Fruit fly (Drosophila melanogaster) whole organism, embryonic: ENCODE data around the gene mRpL4.

Experiments
- Ada2b ChIP-seq: fragments of 200-800 bp; sonication (Bioruptor generic); IDR thresholded peaks from 2 replicates; pipeline ENCODE4 v1.3.6; 2022; ENCODE audit warnings: missing biosample characterization, missing genetic modification characterization
- Adf1 ChIP-seq: fragments of 200-800 bp; sonication (Bioruptor generic); IDR thresholded peaks from 2 replicates; pipeline ENCODE4 v1.3.6; 2022; ENCODE audit warnings: missing biosample characterization, missing genetic modification characterization
- Awh ChIP-seq: fragments of 200-800 bp; sonication (Bioruptor generic); IDR thresholded peaks from 2 replicates; pipeline ENCODE4, ENCODE4 v1.3.6; 2022; ENCODE audit warnings: missing biosample characterization, missing genetic modification characterization
- CG1024 ChIP-seq: fragments of 200-800 bp; sonication (Bioruptor generic); IDR thresholded peaks from 2 replicates; pipeline ENCODE4 v1.3.6; 2022; ENCODE audit warnings: missing biosample characterization, missing genetic modification characterization
- CG10565 ChIP-seq: fragments of 200-800 bp; sonication (Bioruptor generic); optimal IDR thresholded peaks from 3 replicates; lab custom pipeline; 2016; ENCODE audit warnings: missing biosample characterization, mild to moderate bottlenecking, missing genetic modification characterization
- CG11695 ChIP-seq: fragments of 200-800 bp; sonication (Bioruptor generic); IDR thresholded peaks from 3 replicates; pipeline ENCODE4 v1.3.6; 2022; ENCODE audit warnings: missing biosample characterization, missing genetic modification characterization
- CG1233 ChIP-seq: fragments of 200-800 bp; sonication (Bioruptor generic); optimal IDR thresholded peaks from 4 replicates; lab custom pipeline; 2018; ENCODE audit warnings: missing biosample characterization, mild to moderate bottlenecking, missing genetic modification characterization
- CG12391 ChIP-seq: fragments of 200-800 bp; sonication (Bioruptor generic); optimal IDR thresholded peaks from 3 replicates; lab custom pipeline; 2018; ENCODE audit warnings: missing biosample characterization, mild to moderate bottlenecking, missing genetic modification characterization, moderate library complexity
- CG13894 ChIP-seq: fragments of 200-800 bp; sonication (Bioruptor generic); optimal IDR thresholded peaks from 3 replicates; lab custom pipeline; 2018; ENCODE audit warnings: missing biosample characterization, mild to moderate bottlenecking, missing genetic modification characterization, moderate library complexity
- CG14667 ChIP-seq: fragments of 200-800 bp; sonication (Bioruptor generic); IDR thresholded peaks from 2 replicates; pipeline ENCODE4 v1.3.6; 2022; ENCODE audit warnings: missing biosample characterization, missing genetic modification characterization
- CG1603 ChIP-seq: fragments of 200-800 bp; sonication (Bioruptor generic); optimal IDR thresholded peaks from 2 replicates; lab custom pipeline; 2019; ENCODE audit warnings: missing biosample characterization, mild to moderate bottlenecking, missing genetic modification characterization, moderate library complexity
- CG16813 ChIP-seq: fragments of 200-800 bp; sonication (Bioruptor generic); IDR thresholded peaks from 3 replicates; pipeline ENCODE4 v1.3.6; 2022; ENCODE audit warnings: missing biosample characterization, missing genetic modification characterization; ENCODE audit not compliant: partially characterized antibody
- CG16815 ChIP-seq: fragments of 200-800 bp; sonication (Bioruptor generic); optimal IDR thresholded peaks from 3 replicates; lab custom pipeline; 2017; ENCODE audit warnings: missing biosample characterization, mild to moderate bottlenecking, missing genetic modification characterization
- CG17359 ChIP-seq: fragments of 200-800 bp; sonication (Bioruptor generic); optimal IDR thresholded peaks from 3 replicates; lab custom pipeline; 2018; ENCODE audit warnings: missing biosample characterization, mild to moderate bottlenecking, missing genetic modification characterization, moderate library complexity
- CG1832 ChIP-seq: fragments of 200-800 bp; sonication (Bioruptor generic); optimal IDR thresholded peaks from 2 replicates; lab custom pipeline; 2017; ENCODE audit warnings: missing biosample characterization, mild to moderate bottlenecking, missing genetic modification characterization, inconsistent platforms
- CG18476 ChIP-seq: fragments of 200-800 bp; sonication (Bioruptor generic); optimal IDR thresholded peaks from 2 replicates; lab custom pipeline; 2016; ENCODE audit warnings: missing biosample characterization, mild to moderate bottlenecking, missing genetic modification characterization
- CG32767 ChIP-seq: fragments of 200-800 bp; sonication (Bioruptor generic); IDR thresholded peaks from 2 replicates; pipeline ENCODE4 v1.3.6; 2022; ENCODE audit warnings: missing biosample characterization, missing genetic modification characterization
- CG32772 ChIP-seq: fragments of 200-800 bp; sonication (Bioruptor generic); IDR thresholded peaks from 2 replicates; pipeline ENCODE4 v1.3.6; 2022; ENCODE audit warnings: missing biosample characterization, missing genetic modification characterization
- CG3407 ChIP-seq: fragments of 200-800 bp; sonication (Bioruptor generic); optimal IDR thresholded peaks from 2 replicates; lab custom pipeline; 2018; ENCODE audit warnings: missing biosample characterization, mild to moderate bottlenecking, missing genetic modification characterization
- CG4424 ChIP-seq: fragments of 200-800 bp; sonication (Bioruptor generic); optimal IDR thresholded peaks from 3 replicates; lab custom pipeline; 2016; ENCODE audit warnings: missing biosample characterization, missing genetic modification characterization
- CrebB ChIP-seq: fragments of 200-800 bp; sonication (Bioruptor generic); optimal IDR thresholded peaks from 3 replicates; lab custom pipeline; 2018; ENCODE audit warnings: missing biosample characterization, mild to moderate bottlenecking, missing genetic modification characterization
- Deaf1 ChIP-seq: fragments of 200-800 bp; optimal IDR thresholded peaks from 3 replicates; lab custom pipeline; 2019; ENCODE audit warnings: missing biosample characterization, mild to moderate bottlenecking, missing genetic modification characterization, moderate library complexity
- Dll ChIP-seq: fragments of 200-800 bp; sonication (Bioruptor generic); IDR thresholded peaks from 4 replicates; pipeline ENCODE4 v1.3.6; 2022; ENCODE audit warnings: missing biosample characterization, missing genetic modification characterization; ENCODE audit not compliant: partially characterized antibody
- Dref ChIP-seq: fragments of 200-800 bp; sonication (Bioruptor generic); IDR thresholded peaks from 2 replicates; pipeline ENCODE4 v1.3.6; 2022; ENCODE audit warnings: missing biosample characterization, missing genetic modification characterization
- Hmx ChIP-seq: fragments of 200-800 bp; sonication (Bioruptor generic); optimal IDR thresholded peaks from 2 replicates; lab custom pipeline; 2016; ENCODE audit warnings: missing biosample characterization, missing genetic modification characterization
- Hr51 ChIP-seq, 2 experiments: fragments of 200-800 bp; sonication (Bioruptor generic); optimal IDR thresholded peaks; 2 replicates in 1 of 2; 3 replicates in 1 of 2; lab custom pipeline; 2016 to 2018; ENCODE audit warnings: missing biosample characterization in 2 of 2, missing genetic modification characterization in 2 of 2, mild to moderate bottlenecking in 1 of 2, moderate library complexity in 1 of 2
- Jarid2 ChIP-seq: fragments of 200-800 bp; sonication (Bioruptor generic); optimal IDR thresholded peaks from 3 replicates; lab custom pipeline; 2017; ENCODE audit warnings: mild to moderate bottlenecking, missing biosample characterization, missing genetic modification reagents, missing genetic modification characterization
- Max ChIP-seq: fragments of 200-800 bp; sonication (Bioruptor generic); optimal IDR thresholded peaks from 2 replicates; lab custom pipeline; 2016; ENCODE audit warnings: missing biosample characterization, mild to moderate bottlenecking, missing genetic modification characterization
- Rfx ChIP-seq: fragments of 200-800 bp; sonication (Bioruptor generic); IDR thresholded peaks from 2 replicates; pipeline ENCODE4 v1.3.6; 2022; ENCODE audit warnings: missing biosample characterization, missing genetic modification characterization
- Taf1 ChIP-seq: fragments of 200-800 bp; sonication (Bioruptor generic); IDR thresholded peaks from 2 replicates; pipeline ENCODE4 v1.3.6; 2022; ENCODE audit warnings: missing biosample characterization, missing genetic modification characterization
- Xbp1 ChIP-seq: fragments of 200-800 bp; sonication (Bioruptor generic); optimal IDR thresholded peaks from 3 replicates; lab custom pipeline; 2016; ENCODE audit warnings: missing biosample characterization, mild to moderate bottlenecking, missing genetic modification characterization
- chinmo ChIP-seq: fragments of 200-800 bp; sonication (Bioruptor generic); IDR thresholded peaks from 4 replicates; pipeline ENCODE4 v1.3.6; 2022; ENCODE audit warnings: missing biosample characterization, missing genetic modification characterization; ENCODE audit not compliant: partially characterized antibody
- dmrt11E ChIP-seq: fragments of 200-800 bp; sonication (Bioruptor generic); optimal IDR thresholded peaks from 3 replicates; lab custom pipeline; 2018; ENCODE audit warnings: missing biosample characterization, mild to moderate bottlenecking, missing genetic modification characterization, moderate library complexity
- fd64A ChIP-seq: fragments of 200-800 bp; sonication (Bioruptor generic); optimal IDR thresholded peaks from 3 replicates; lab custom pipeline; 2018; ENCODE audit warnings: missing biosample characterization, mild to moderate bottlenecking, missing genetic modification characterization
- gcm2 ChIP-seq: fragments of 200-800 bp; sonication (Bioruptor generic); optimal IDR thresholded peaks from 2 replicates; lab custom pipeline; 2016; ENCODE audit warnings: missing biosample characterization, missing genetic modification characterization
- grau ChIP-seq: fragments of 200-800 bp; optimal IDR thresholded peaks from 3 replicates; lab custom pipeline; 2019; ENCODE audit warnings: missing biosample characterization, mild to moderate bottlenecking, missing genetic modification characterization, moderate library complexity
- hbn ChIP-seq: fragments of 200-800 bp; sonication (Bioruptor generic); IDR thresholded peaks from 2 replicates; pipeline ENCODE4 v1.3.6; 2022; ENCODE audit warnings: missing biosample characterization, missing genetic modification characterization; ENCODE audit not compliant: partially characterized antibody
- ind ChIP-seq: fragments of 200-800 bp; sonication (Bioruptor generic); optimal IDR thresholded peaks from 3 replicates; lab custom pipeline; 2016; ENCODE audit warnings: missing biosample characterization, missing genetic modification characterization
- luna ChIP-seq: fragments of 200-800 bp; sonication (Bioruptor generic); optimal IDR thresholded peaks from 2 replicates; lab custom pipeline; 2016; ENCODE audit warnings: missing biosample characterization, missing genetic modification characterization
- mam ChIP-seq: fragments of 200-800 bp; sonication (Bioruptor generic); optimal IDR thresholded peaks from 3 replicates; lab custom pipeline; 2016; ENCODE audit warnings: missing biosample characterization, missing genetic modification characterization
- pb ChIP-seq: fragments of 200-800 bp; sonication (Bioruptor generic); optimal IDR thresholded peaks from 3 replicates; lab custom pipeline; 2016; ENCODE audit warnings: missing biosample characterization, missing genetic modification characterization
- peb ChIP-seq: fragments of 200-800 bp; sonication (Bioruptor generic); IDR thresholded peaks from 2 replicates; pipeline ENCODE4 v1.3.6; 2022; ENCODE audit warnings: missing biosample characterization, missing genetic modification characterization
- pita ChIP-seq: fragments of 200-800 bp; sonication (Bioruptor generic); optimal IDR thresholded peaks from 2 replicates; lab custom pipeline; 2017; ENCODE audit warnings: missing biosample characterization, mild to moderate bottlenecking, missing genetic modification characterization
- pzg ChIP-seq: fragments of 200-800 bp; sonication (Bioruptor generic); optimal IDR thresholded peaks from 3 replicates; lab custom pipeline; 2018; ENCODE audit warnings: missing biosample characterization, mild to moderate bottlenecking, missing genetic modification characterization, moderate library complexity
- slbo ChIP-seq: fragments of 200-800 bp; sonication (Bioruptor generic); IDR thresholded peaks from 2 replicates; pipeline ENCODE4 v1.3.6; 2022; ENCODE audit warnings: missing biosample characterization, missing genetic modification characterization
- stc ChIP-seq: fragments of 200-800 bp; sonication (Bioruptor generic); IDR thresholded peaks from 2 replicates; pipeline ENCODE4 v1.3.6; 2022; ENCODE audit warnings: missing biosample characterization, missing genetic modification characterization
- twi ChIP-seq: fragments of 200-800 bp; optimal IDR thresholded peaks from 2 replicates; lab custom pipeline; 2019; ENCODE audit warnings: missing biosample characterization, mild to moderate bottlenecking, missing genetic modification characterization, moderate library complexity
- usp ChIP-seq: fragments of >200 bp; optimal IDR thresholded peaks from 2 replicates; lab custom pipeline; 2017; ENCODE audit warnings: missing biosample characterization, missing genetic modification characterization
- vnd ChIP-seq: fragments of 200-800 bp; sonication (Bioruptor generic); IDR thresholded peaks from 3 replicates; pipeline ENCODE4 v1.3.6; 2022; ENCODE audit warnings: missing biosample characterization, missing genetic modification characterization; ENCODE audit not compliant: partially characterized antibody
- zen ChIP-seq: fragments of 200-800 bp; sonication (Bioruptor generic); optimal IDR thresholded peaks from 3 replicates; lab custom pipeline; 2018; ENCODE audit warnings: missing biosample characterization, mild to moderate bottlenecking, missing genetic modification characterization, moderate library complexity

The mRpL4 gene

DNA sequence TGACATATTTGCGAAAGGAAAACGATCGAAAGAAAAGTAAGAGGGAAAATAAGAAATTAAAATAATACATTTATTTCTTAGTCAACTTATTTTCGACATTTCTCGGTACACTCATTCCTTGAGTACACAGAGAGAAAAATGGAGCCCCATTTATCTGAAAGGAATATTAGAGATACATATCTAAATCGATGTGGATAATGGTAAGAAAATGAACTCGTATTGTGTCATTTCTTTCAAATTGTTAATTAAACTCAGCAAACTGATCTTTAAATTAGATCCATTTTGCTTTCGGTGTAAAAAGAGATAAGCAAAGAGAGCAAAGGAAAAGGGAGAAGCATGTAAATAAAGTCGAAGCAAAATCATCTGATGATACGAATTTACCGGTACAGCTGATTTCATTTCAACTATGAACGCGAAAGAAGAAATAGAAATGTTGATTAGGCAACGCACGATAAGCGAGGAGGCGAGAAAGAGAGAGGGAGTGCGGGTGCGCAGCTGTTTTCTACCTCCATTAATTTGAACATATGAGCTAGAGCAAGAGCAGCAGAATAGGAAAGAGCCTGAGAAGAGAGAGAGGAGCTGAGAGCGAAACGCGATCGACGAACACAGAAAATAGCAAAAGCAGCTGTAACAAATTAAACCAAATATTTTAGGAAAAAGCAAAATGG, 43.1 kb downstream of the mRpL4 start (continued):
- TF ChIP-seq CrebB (tag; lab: Kevin White, UChicago) (peak; percentile 73), pzg (GFP tag; lab: Kevin White, UChicago) (peak; percentile 3), CG17359 (peak; percentile 94), CG14667 (GFP tag; lab: Robert Waterston, UW) (no peak), stc (GFP tag; lab: Robert Waterston, UW) (no peak), CG3407 (GFP tag; lab: Kevin White, UChicago) (peak; percentile 59), CG12391 (tag; lab: Kevin White, UChicago) (peak; percentile 90), slbo (GFP tag; lab: Robert Waterston, UW) (no peak), pita (GFP tag; lab: Kevin White, UChicago) (no peak), Hmx (GFP tag; lab: Kevin White, UChicago) (peak; percentile 22), CG1233 (GFP tag; lab: Kevin White, UChicago) (peak; percentile 81), CG4424 (GFP tag; lab: Kevin White, UChicago) (peak; percentile 83), CG32772 (GFP tag; lab: Robert Waterston, UW) (no peak), CG1024 (GFP tag; lab: Robert Waterston, UW) (no peak), twi (no peak), hbn (GFP tag; lab: Robert Waterston, UW) (no peak), Rfx (no peak), dmrt11E (tag; lab: Kevin White, UChicago) (peak; percentile 90), luna (GFP tag; lab: Kevin White, UChicago) (peak; percentile 79), CG16815 (GFP tag; lab: Kevin White, UChicago) (peak; percentile 78), CG10565 (GFP tag; lab: Kevin White, UChicago) (no peak), Xbp1 (GFP tag; lab: Kevin White, UChicago) (peak; percentile 93), gcm2 (GFP tag; lab: Kevin White, UChicago) (peak; percentile 32), CG1603 (peak; percentile 94), Adf1 (GFP tag; lab: Robert Waterston, UW) (no peak), CG1832 (GFP tag; lab: Kevin White, UChicago) (peak; percentile 66), Hr51 (GFP tag; optimal IDR thresholded peaks at IDR 0.05; lab: Kevin White, UChicago) (peak; percentile 71 to 88), Dref (no peak), CG13894 (tag; lab: Kevin White, UChicago) (peak; percentile 76), Max (GFP tag; lab: Kevin White, UChicago) (peak; percentile 85), ind (peak; percentile 89), Ada2b (GFP tag; lab: Robert Waterston, UW) (no peak), usp (no peak), zen (tag; lab: Kevin White, UChicago) (peak; percentile 88), vnd (GFP tag; lab: Robert Waterston, UW) (no peak), grau (peak; percentile 90), Awh (GFP tag; lab: Robert Waterston, UW) (no peak), peb (GFP tag; lab: Robert Waterston, UW) (no peak), CG11695 (GFP tag; lab: Robert Waterston, UW) (no peak), fd64A (GFP tag; lab: Kevin White, UChicago) (peak; percentile 62), CG18476 (GFP tag; lab: Kevin White, UChicago) (peak; percentile 84), CG32767 (GFP tag; lab: Robert Waterston, UW) (no peak), Jarid2 (peak; percentile 12), Dll (GFP tag; lab: Robert Waterston, UW) (no peak), CG16813 (no peak), chinmo (GFP tag; lab: Robert Waterston, UW) (no peak), pb (GFP tag; lab: Kevin White, UChicago) (peak; percentile 70), mam (peak; percentile 91), Deaf1 (peak; percentile 54), Taf1 (GFP tag; lab: Robert Waterston, UW) (no peak)
